Worm (Caenorhabditis elegans) whole organism, L4/young adult: ENCODE measurements around the gene sec-22.

Source experiments
- W03F9.2 ChIP-seq: fragments of 150-350 bp; optimal IDR thresholded peaks from 2 replicates; lab custom pipeline; 2014; ENCODE audit warnings: missing biosample characterization, missing genetic modification characterization
- dao-5 ChIP-seq: sonication (generic microtip); optimal IDR thresholded peaks from 2 replicates; lab custom pipeline; 2016; ENCODE audit warnings: missing genotype, missing genetic modification characterization, moderate library complexity, missing compliant biosample characterization
- him-1 ChIP-seq: sonication (generic microtip); optimal IDR thresholded peaks from 2 replicates; lab custom pipeline; 2016; ENCODE audit warnings: missing genotype, missing genetic modification reagents, missing genetic modification characterization, missing compliant biosample characterization

DNA sequence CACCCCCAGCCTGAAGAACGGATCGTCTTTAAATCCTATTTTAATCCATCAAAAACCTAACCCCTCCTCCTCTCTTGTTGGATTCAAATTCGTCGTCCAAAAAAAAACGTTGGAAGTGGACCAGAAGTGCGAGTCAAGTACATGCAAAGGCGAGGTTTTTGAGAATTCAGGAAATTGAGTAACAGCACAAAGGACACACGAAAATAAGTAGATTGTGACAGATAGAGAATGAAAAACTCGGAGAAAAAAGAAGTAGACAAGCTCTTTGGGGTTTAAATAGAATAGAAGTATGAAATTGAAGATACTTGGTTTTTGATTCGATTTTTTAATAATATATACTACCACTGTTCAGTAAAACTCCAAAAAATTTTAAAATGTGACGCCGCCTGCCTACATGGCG lies 20.6 kb upstream of the sec-22 start:
- no peak for TF ChIP-seq W03F9.2
- TF ChIP-seq dao-5, result no peak
- TF ChIP-seq him-1, result no peak
